Fruit fly (Drosophila melanogaster): Measurements from ENCODE around the gene CG13933.

Gene CG13933

DNA sequence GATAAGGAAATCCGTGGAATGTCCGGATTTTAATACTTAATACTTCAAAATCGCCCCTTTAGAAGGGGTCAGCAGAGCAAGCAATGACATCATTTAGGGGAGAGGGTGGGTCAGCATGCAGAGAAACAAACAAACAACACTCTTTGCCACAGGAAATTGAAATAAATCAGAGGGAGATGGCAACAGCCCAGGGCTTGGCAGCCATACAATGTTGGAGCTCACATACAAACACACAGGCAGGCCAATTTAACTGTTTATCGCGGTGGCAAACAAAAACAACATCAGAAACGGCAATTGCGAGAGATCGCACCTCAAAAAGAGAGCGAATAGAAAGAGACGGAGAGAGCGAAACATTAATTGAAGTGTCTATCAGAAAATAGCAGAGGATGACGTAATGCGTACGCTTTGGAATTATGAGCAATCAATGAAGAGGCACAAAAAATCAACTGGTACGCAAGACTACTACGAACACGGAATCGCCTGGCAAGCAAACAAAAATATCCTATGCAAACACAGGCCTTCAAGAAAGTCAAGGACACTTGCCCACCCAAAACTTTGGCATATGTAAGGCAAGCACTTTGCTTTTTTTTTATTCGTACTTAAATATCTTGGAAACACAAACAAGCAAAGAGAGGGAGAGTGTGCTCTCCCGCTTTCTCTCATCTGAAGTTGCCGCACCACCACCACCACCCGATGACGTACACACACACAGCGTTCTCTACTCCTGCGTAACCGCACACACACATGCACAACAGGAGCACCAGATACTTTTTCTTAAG lies 19.4 kb upstream of the CG13933 start (continued):
- TF ChIP-seq Ets65A (GFP tag) (no peak), usp (GFP tag; optimal IDR thresholded peaks at IDR 0.05) (no peak), YL-1 (GFP tag; optimal IDR thresholded peaks at IDR 0.05) (peak; percentile 16), CG12391 (tag; optimal IDR thresholded peaks at IDR 0.05) (no peak), stc (GFP tag; IDR thresholded peaks at IDR 0.05) (no peak), nerfin-1 (tag; optimal IDR thresholded peaks at IDR 0.05) (peak; percentile 84), chinmo (GFP tag; IDR thresholded peaks at IDR 0.05; ENCODE audit: partially characterized antibody) (peak; percentile 98), CG18764 (GFP tag; optimal IDR thresholded peaks at IDR 0.05) (no peak), bsh (GFP tag; optimal IDR thresholded peaks at IDR 0.05) (peak in 1 of 2 experiments; percentile 33), CG2875 (GFP tag; optimal IDR thresholded peaks at IDR 0.05) (no peak), CG11456 (GFP tag; IDR thresholded peaks at IDR 0.05) (peak; percentile 26; the same call in 1 of the 3 replicates), Oli (tag; optimal IDR thresholded peaks at IDR 0.05) (no peak), Lim3 (GFP tag; IDR thresholded peaks at IDR 0.05) (no peak), vvl (GFP tag; IDR thresholded peaks at IDR 0.05) (peak; percentile 70), CG9727 (GFP tag; optimal IDR thresholded peaks at IDR 0.05) (peak; percentile 31), ttk (GFP tag; IDR thresholded peaks at IDR 0.05) (peak; percentile 18; the same call in 1 of the 2 replicates), CG10979 (tag; optimal IDR thresholded peaks at IDR 0.05) (no peak), CG10654 (GFP tag; optimal IDR thresholded peaks at IDR 0.05) (no peak), Optix (GFP tag; IDR thresholded peaks at IDR 0.05) (0 out of 3 replicates have a peak, but pooled peaks have one; percentile 27), CG4328 (GFP tag; optimal IDR thresholded peaks at IDR 0.05) (peak; percentile 20), tgo (GFP tag; IDR thresholded peaks at IDR 0.05) (no peak), Asciz (GFP tag; optimal IDR thresholded peaks at IDR 0.05) (no peak), Hsf (GFP tag; optimal IDR thresholded peaks at IDR 0.05) (no peak), Mes4 (GFP tag; optimal IDR thresholded peaks at IDR 0.05) (no peak), lab (GFP tag; optimal IDR thresholded peaks at IDR 0.05) (peak; percentile 78), Dref (GFP tag; IDR thresholded peaks at IDR 0.05) (0 out of 2 replicates have a peak, but pooled peaks have one; percentile 35), Doc2 (GFP tag; IDR thresholded peaks at IDR 0.05) (no peak), mam (GFP tag; optimal IDR thresholded peaks at IDR 0.05) (no peak), Myb (GFP tag; optimal IDR thresholded peaks at IDR 0.05) (no peak), abd-A (tag; optimal IDR thresholded peaks at IDR 0.05) (peak; percentile 98), HHEX (GFP tag; optimal IDR thresholded peaks at IDR 0.05) (peak; percentile 27), gem (tag; optimal IDR thresholded peaks at IDR 0.05) (no peak), gfzf (GFP tag; optimal IDR thresholded peaks at IDR 0.05) (no peak), kah (GFP tag; optimal IDR thresholded peaks at IDR 0.05) (peak; percentile 9), pros (GFP tag; optimal IDR thresholded peaks at IDR 0.05) (peak; percentile 67), CG2199 (GFP tag; IDR thresholded peaks at IDR 0.05) (peak; percentile 41; the same call in 2 of the 3 replicates), ab (GFP tag; optimal IDR thresholded peaks at IDR 0.05) (peak; percentile 27), CG8765 (GFP tag; IDR thresholded peaks at IDR 0.05) (no peak), gt (GFP tag; IDR thresholded peaks at IDR 0.05) (no peak), jing (GFP tag; optimal IDR thresholded peaks at IDR 0.05) (no peak), CG11398 (GFP tag; optimal IDR thresholded peaks at IDR 0.05) (peak; percentile 27), Spps (tag; optimal IDR thresholded peaks at IDR 0.05) (no peak), schlank (tag; optimal IDR thresholded peaks at IDR 0.05) (peak; percentile 32), CG2116 (GFP tag; optimal IDR thresholded peaks at IDR 0.05) (no peak), sd (tag; optimal IDR thresholded peaks at IDR 0.05) (peak; percentile 91), Gsc (GFP tag; IDR thresholded peaks at IDR 0.05) (no peak), Rfx (GFP tag; IDR thresholded peaks at IDR 0.05) (peak; percentile 56; the same call in 1 of the 2 replicates), CrebB (tag; optimal IDR thresholded peaks at IDR 0.05) (peak; percentile 47), CG32767 (GFP tag; IDR thresholded peaks at IDR 0.05) (peak; percentile 11; the same call in 1 of the 2 replicates), C15 (GFP tag; IDR thresholded peaks at IDR 0.05) (no peak)
